Worm (Caenorhabditis elegans): ENCODE measurements around the gene Y38H6C.4.

Gene Y38H6C.4

DNA sequence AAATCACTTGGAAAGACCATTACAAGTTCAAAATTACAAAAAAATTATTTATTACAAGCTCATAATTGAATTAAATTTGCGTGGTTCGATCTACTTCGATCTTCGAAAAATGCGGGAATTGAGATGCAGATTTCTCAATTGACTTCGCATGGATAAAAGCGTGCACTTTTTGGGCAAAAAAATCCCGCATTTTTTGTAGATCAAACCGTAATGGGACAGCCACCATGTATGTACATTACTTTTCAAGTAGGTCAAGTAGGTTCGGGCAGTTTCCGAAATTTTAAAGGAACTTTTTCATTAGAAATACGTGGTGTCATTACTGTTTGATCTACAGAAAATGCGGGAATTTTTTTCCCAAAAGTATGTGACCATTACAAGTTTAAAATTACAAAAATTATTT, 7.4 kb downstream of the Y38H6C.4 start:
- TF ChIP-seq lin-38 (GFP tag; IDR thresholded peaks at IDR 0.05): peak; percentile 55
- no peak for TF ChIP-seq egl-27 (tag; optimal IDR thresholded peaks at IDR 0.05)
- peak in 1 of 2 experiments; percentile 32 for TF ChIP-seq unc-62 (GFP tag; optimal IDR thresholded peaks at IDR 0.05 in 1 of 2)
- no peak for TF ChIP-seq unc-62 (tag; optimal IDR thresholded peaks at IDR 0.05)
- 0 out of 2 replicates have a peak, but pooled peaks have one; percentile 34 for TF ChIP-seq dmd-8 (GFP tag; IDR thresholded peaks at IDR 0.05)
- no peak for TF ChIP-seq dmd-9 (GFP tag; IDR thresholded peaks at IDR 0.05)
- no peak for TF ChIP-seq nhr-42 (GFP tag; IDR thresholded peaks at IDR 0.05)
- peak; percentile 0 for TF ChIP-seq F49E8.2 (tag; optimal IDR thresholded peaks at IDR 0.05; ENCODE audit: borderline replicate concordance)
- TF ChIP-seq F44E2.7 (GFP tag; IDR thresholded peaks at IDR 0.05): peak; percentile 57; the same call in 1 of the 2 replicates
- TF ChIP-seq lin-15B (tag; optimal IDR thresholded peaks at IDR 0.05): no peak
- no peak for TF ChIP-seq nhr-111 (GFP tag; optimal IDR thresholded peaks at IDR 0.05)
- TF ChIP-seq nhr-28 (tag; optimal IDR thresholded peaks at IDR 0.05): no peak
- TF ChIP-seq Y75B8A.6 (GFP tag; IDR thresholded peaks at IDR 0.05): peak; percentile 30; the same call in 1 of the 2 replicates
- no peak for TF ChIP-seq rbr-2 (tag; optimal IDR thresholded peaks at IDR 0.05)
- peak; percentile 47; the same call in 1 of the 2 replicates for TF ChIP-seq dmd-6 (GFP tag; IDR thresholded peaks at IDR 0.05)
- TF ChIP-seq zfp-3 (GFP tag; conservative IDR thresholded peaks at IDR 0.05): peak; percentile 94
- TF ChIP-seq spr-1 (tag; optimal IDR thresholded peaks at IDR 0.05): no peak
- TF ChIP-seq ZK337.2 (GFP tag; IDR thresholded peaks at IDR 0.05): no peak
- TF ChIP-seq T26A8.4 (GFP tag; IDR thresholded peaks at IDR 0.05): 0 out of 2 replicates have a peak, but pooled peaks have one; percentile 23
- peak; percentile 70 for TF ChIP-seq gei-8 (GFP tag; optimal IDR thresholded peaks at IDR 0.05)
- TF ChIP-seq pha-4 (GFP tag; IDR thresholded peaks at IDR 0.05): no peak
- no peak for TF ChIP-seq pha-4 (tag; optimal IDR thresholded peaks at IDR 0.05)
- TF ChIP-seq nhr-48 (tag; optimal IDR thresholded peaks at IDR 0.05): peak; percentile 16
- 0 out of 2 replicates have a peak, but pooled peaks have one; percentile 49 for TF ChIP-seq saeg-2 (GFP tag; IDR thresholded peaks at IDR 0.05)
- peak in 1 of 2 experiments; percentile 23 for TF ChIP-seq daf-16 (GFP tag; optimal IDR thresholded peaks at IDR 0.05)
- peak; percentile 18 for TF ChIP-seq daf-16 (tag; optimal IDR thresholded peaks at IDR 0.05)
- peak; percentile 50; the same call in 1 of the 2 replicates for TF ChIP-seq mdt-29 (GFP tag; IDR thresholded peaks at IDR 0.05)
- 0 out of 2 replicates have a peak, but pooled peaks have one; percentile 45 for TF ChIP-seq ceh-20 (GFP tag; IDR thresholded peaks at IDR 0.05)
- TF ChIP-seq F26F4.8 (GFP tag; conservative IDR thresholded peaks at IDR 0.05): no peak
- TF ChIP-seq tra-1 (GFP tag; IDR thresholded peaks at IDR 0.05): peak; percentile 25; the same call in 1 of the 2 replicates
- TF ChIP-seq attf-4 (tag; optimal IDR thresholded peaks at IDR 0.05): no peak
- TF ChIP-seq dve-1 (tag; optimal IDR thresholded peaks at IDR 0.05; ENCODE audit: insufficient read depth): peak; percentile 26
- no peak for TF ChIP-seq unc-39 (tag; optimal IDR thresholded peaks at IDR 0.05)
- peak; percentile 41; the same call in 1 of the 2 replicates for TF ChIP-seq arid-1 (GFP tag; conservative IDR thresholded peaks at IDR 0.05)
- peak; percentile 30 for TF ChIP-seq pqm-1 (tag; optimal IDR thresholded peaks at IDR 0.05)
- no peak for TF ChIP-seq unc-130 (GFP tag; optimal IDR thresholded peaks at IDR 0.05)
- no peak for TF ChIP-seq snpc-4 (tag; optimal IDR thresholded peaks at IDR 0.05)
- peak; percentile 50 for TF ChIP-seq nhr-102 (tag; optimal IDR thresholded peaks at IDR 0.05)
- no peak for TF ChIP-seq ztf-11 (tag; optimal IDR thresholded peaks at IDR 0.05)
- 0 out of 2 replicates have a peak, but pooled peaks have one; percentile 10 for TF ChIP-seq D1046.2 (GFP tag; IDR thresholded peaks at IDR 0.05)
- TF ChIP-seq aha-1 (tag): peak; percentile 19
- 0 out of 2 replicates have a peak, but pooled peaks have one; percentile 19 for TF ChIP-seq mxl-2 (GFP tag; conservative IDR thresholded peaks at IDR 0.05)
- peak; percentile 68 for TF ChIP-seq Y48G9A.11 (GFP tag; IDR thresholded peaks at IDR 0.05)
- TF ChIP-seq hlh-11 (tag; optimal IDR thresholded peaks at IDR 0.05): peak; percentile 28
- peak; percentile 40 for TF ChIP-seq T20F7.1 (GFP tag; optimal IDR thresholded peaks at IDR 0.05)
- no peak for TF ChIP-seq spr-3 (GFP tag; optimal IDR thresholded peaks at IDR 0.05)
- no peak for TF ChIP-seq lin-29 (GFP tag; IDR thresholded peaks at IDR 0.05)
- TF ChIP-seq madf-9 (GFP tag; conservative IDR thresholded peaks at IDR 0.05): 0 out of 2 replicates have a peak, but pooled peaks have one; percentile 9
- no peak for TF ChIP-seq hif-1 (tag; optimal IDR thresholded peaks at IDR 0.05)
- TF ChIP-seq lin-1 (GFP tag; IDR thresholded peaks at IDR 0.05): no peak
- TF ChIP-seq fkh-10 (GFP tag; optimal IDR thresholded peaks at IDR 0.05): no peak

Data from whole organism, L4 larva.